Worm (Caenorhabditis elegans): ENCODE data around the gene K01D12.20.

- TF ChIP-seq W03F9.2 (tag; optimal IDR thresholded peaks at IDR 0.05): no peak
- no peak for TF ChIP-seq dao-5 (tag; optimal IDR thresholded peaks at IDR 0.05)
Observed at ce11 chrV:12408525-12408924, 7.9 kb upstream of the K01D12.20 start, which contains the start of gene cdr-4.

All from whole organism, L4/young adult.